Worm (Caenorhabditis elegans) whole organism, midembryonic: ENCODE measurements around the gene K09H11.11.

Experiments used
- T22C8.4 ChIP-seq: fragments of 200-800 bp; sonication (Bioruptor generic); IDR thresholded peaks from 2 replicates; pipeline ENCODE4 v1.3.6; 2022; ENCODE audit warnings: missing genetic modification characterization, missing compliant biosample characterization
- cog-1 ChIP-seq: sonication (generic microtip); optimal IDR thresholded peaks from 2 replicates; lab custom pipeline; 2016; ENCODE audit warnings: missing genetic modification characterization, missing compliant biosample characterization
- flt-1 ChIP-seq: fragments of 200-800 bp; sonication (Bioruptor generic); IDR thresholded peaks from 2 replicates; pipeline ENCODE4 v1.3.6; 2022; ENCODE audit warnings: missing genetic modification characterization, missing compliant biosample characterization
- klf-2 ChIP-seq: fragments of 200-800 bp; sonication (Bioruptor generic); conservative IDR thresholded peaks from 2 replicates; pipeline ENCODE4 v1.3.6; 2022; ENCODE audit warnings: missing genetic modification reagents, missing genetic modification characterization, missing compliant biosample characterization
- med-1 ChIP-seq: sonication (generic microtip); optimal IDR thresholded peaks from 2 replicates; lab custom pipeline; 2017; ENCODE audit warnings: missing genetic modification characterization, mild to moderate bottlenecking, missing compliant biosample characterization, antibody characterized with exemption, missing genetic modification reagents; ENCODE audit not compliant: insufficient read depth
- ref-1 ChIP-seq: fragments of 200-800 bp; sonication (Bioruptor generic); conservative IDR thresholded peaks from 2 replicates; pipeline ENCODE4 v1.3.6; 2022; ENCODE audit warnings: missing genetic modification reagents, missing genetic modification characterization, missing compliant biosample characterization
- tab-1 ChIP-seq: fragments of 200-800 bp; sonication (Bioruptor generic); IDR thresholded peaks from 2 replicates; pipeline ENCODE4 v1.3.6; 2022; ENCODE audit warnings: missing genetic modification characterization, missing compliant biosample characterization
- ztf-23 ChIP-seq: fragments of 200-800 bp; sonication (Bioruptor generic); IDR thresholded peaks from 2 replicates; pipeline ENCODE4 v1.3.6; 2022; ENCODE audit warnings: missing genetic modification reagents, missing genetic modification characterization, missing compliant biosample characterization
- ztf-29 ChIP-seq: fragments of 200-800 bp; sonication (Bioruptor generic); IDR thresholded peaks from 2 replicates; pipeline ENCODE4 v1.3.6; 2022; ENCODE audit warnings: missing genetic modification reagents, missing genetic modification characterization, missing compliant biosample characterization

The K09H11.11 gene

ce11 chrV:5758780-5759179, 3.7 kb upstream of the K09H11.11 start, which contains the start of gene C53A3.4:
Gene C53A3.4 (minus strand): TSS chrV:5758880.
- TF ChIP-seq med-1 (GFP tag; lab: Kevin White, UChicago) (no peak), T22C8.4 (GFP tag; lab: Robert Waterston, UW) (no peak), ztf-23 (no peak), ref-1 (GFP tag; lab: Robert Waterston, UW) (no peak)

ce11 chrV:5756193-5756592, 1.1 kb upstream of the K09H11.11 start, which contains the start of gene C53A3.3:
Gene C53A3.3 (plus strand): TSS chrV:5756493.
- no peak for TF ChIP-seq ztf-23
- no peak for TF ChIP-seq cog-1 (tag; lab: Kevin White, UChicago)
- TF ChIP-seq klf-2 (GFP tag; lab: Robert Waterston, UW): no peak
- TF ChIP-seq med-1 (GFP tag; lab: Kevin White, UChicago): no peak
- TF ChIP-seq flt-1 (GFP tag; lab: Robert Waterston, UW): no peak
- TF ChIP-seq ztf-29: no peak

ce11 chrV:5753432-5753831, 1.6 kb downstream of the K09H11.11 start, which contains the start of gene pgph-1:
Gene pgph-1 (minus strand): TSS chrV:5753532.
- no peak for TF ChIP-seq klf-2 (GFP tag; lab: Robert Waterston, UW)
- TF ChIP-seq T22C8.4 (GFP tag; lab: Robert Waterston, UW): no peak
- TF ChIP-seq cog-1 (tag; lab: Kevin White, UChicago): no peak
- TF ChIP-seq ztf-23: no peak
- TF ChIP-seq ztf-29: no peak
- no peak for TF ChIP-seq flt-1 (GFP tag; lab: Robert Waterston, UW)

ce11 chrV:5747519-5747918, 7.5 kb downstream of the K09H11.11 start, which contains the start of gene acds-10:
Gene acds-10 (plus strand): TSS chrV:5747819.
- TF ChIP-seq klf-2 (GFP tag; lab: Robert Waterston, UW): no peak
- TF ChIP-seq cog-1 (tag; lab: Kevin White, UChicago): no peak

ce11 chrV:5746237-5746636, 8.8 kb downstream of the K09H11.11 start:
- TF ChIP-seq klf-2 (GFP tag; lab: Robert Waterston, UW) (no peak), ztf-23 (no peak), T22C8.4 (GFP tag; lab: Robert Waterston, UW) (no peak), ref-1 (GFP tag; lab: Robert Waterston, UW) (no peak), med-1 (GFP tag; lab: Kevin White, UChicago) (no peak), cog-1 (tag; lab: Kevin White, UChicago) (no peak), tab-1 (GFP tag; lab: Robert Waterston, UW) (no peak), ztf-29 (no peak), flt-1 (GFP tag; lab: Robert Waterston, UW) (no peak)

DNA sequence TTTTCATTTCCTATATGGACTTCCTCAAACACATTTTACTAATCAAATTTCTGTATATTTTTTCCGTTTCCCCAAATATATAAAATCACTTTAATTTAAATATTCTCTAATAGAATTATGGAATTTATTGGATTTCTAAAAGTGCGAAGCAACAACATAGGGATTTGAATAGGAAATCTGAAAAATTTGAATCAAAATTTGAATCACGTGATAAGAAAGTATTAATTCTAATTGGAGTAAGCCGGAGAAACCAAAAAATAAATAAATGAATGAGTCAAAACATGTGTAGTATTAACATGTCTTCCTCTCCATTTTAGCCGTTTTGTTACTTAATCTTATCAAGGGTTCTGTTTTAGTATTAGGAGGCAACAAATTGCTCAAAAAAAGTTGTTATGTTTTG, 13.8 kb downstream of the K09H11.11 start:
- TF ChIP-seq klf-2 (GFP tag; lab: Robert Waterston, UW): no peak
- TF ChIP-seq ztf-23: no peak
- TF ChIP-seq med-1 (GFP tag; lab: Kevin White, UChicago): no peak
- no peak for TF ChIP-seq T22C8.4 (GFP tag; lab: Robert Waterston, UW)
- no peak for TF ChIP-seq flt-1 (GFP tag; lab: Robert Waterston, UW)
- no peak for TF ChIP-seq tab-1 (GFP tag; lab: Robert Waterston, UW)
- TF ChIP-seq cog-1 (tag; lab: Kevin White, UChicago): no peak
- no peak for TF ChIP-seq ref-1 (GFP tag; lab: Robert Waterston, UW)

- TF ChIP-seq flt-1 (GFP tag; lab: Robert Waterston, UW): no peak
- no peak for TF ChIP-seq T22C8.4 (GFP tag; lab: Robert Waterston, UW)
- no peak for TF ChIP-seq tab-1 (GFP tag; lab: Robert Waterston, UW)
- TF ChIP-seq ztf-23: no peak
- no peak for TF ChIP-seq cog-1 (tag; lab: Kevin White, UChicago)
- TF ChIP-seq klf-2 (GFP tag; lab: Robert Waterston, UW): no peak
- no peak for TF ChIP-seq ref-1 (GFP tag; lab: Robert Waterston, UW)
- no peak for TF ChIP-seq ztf-29
- TF ChIP-seq med-1 (GFP tag; lab: Kevin White, UChicago): no peak
Observed at ce11 chrV:5739438-5739837, 15.6 kb downstream of the K09H11.11 start.

DNA sequence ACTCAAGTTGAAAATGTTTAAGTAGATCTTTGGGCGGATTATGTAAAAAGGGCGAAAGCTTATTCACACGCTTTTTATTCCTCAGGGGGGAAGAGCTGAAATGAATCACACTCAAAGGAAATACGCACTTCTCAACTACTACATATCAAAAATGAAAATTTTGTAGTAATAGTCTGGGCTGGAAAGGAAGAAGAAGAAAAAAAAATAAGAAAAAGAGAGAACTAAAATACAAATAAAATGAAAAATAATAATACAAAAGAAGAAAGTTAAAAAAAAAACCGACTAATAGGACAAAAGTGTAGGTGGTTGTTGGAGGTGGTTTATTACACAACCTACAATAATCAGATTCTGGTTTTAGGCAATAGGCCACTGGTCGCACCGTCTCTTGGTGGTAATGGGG, 19.0 kb downstream of the K09H11.11 start, which contains the start of gene K09H11.6:
Gene K09H11.6, minus strand, starts transcription at position 101 of the 400 bp plus-strand sequence.
- TF ChIP-seq flt-1 (GFP tag; lab: Robert Waterston, UW) (no peak), cog-1 (tag; lab: Kevin White, UChicago) (no peak), ref-1 (GFP tag; lab: Robert Waterston, UW) (no peak), med-1 (GFP tag; lab: Kevin White, UChicago) (no peak), tab-1 (GFP tag; lab: Robert Waterston, UW) (no peak), ztf-29 (no peak), T22C8.4 (GFP tag; lab: Robert Waterston, UW) (no peak), ztf-23 (no peak), klf-2 (GFP tag; lab: Robert Waterston, UW) (no peak)

DNA sequence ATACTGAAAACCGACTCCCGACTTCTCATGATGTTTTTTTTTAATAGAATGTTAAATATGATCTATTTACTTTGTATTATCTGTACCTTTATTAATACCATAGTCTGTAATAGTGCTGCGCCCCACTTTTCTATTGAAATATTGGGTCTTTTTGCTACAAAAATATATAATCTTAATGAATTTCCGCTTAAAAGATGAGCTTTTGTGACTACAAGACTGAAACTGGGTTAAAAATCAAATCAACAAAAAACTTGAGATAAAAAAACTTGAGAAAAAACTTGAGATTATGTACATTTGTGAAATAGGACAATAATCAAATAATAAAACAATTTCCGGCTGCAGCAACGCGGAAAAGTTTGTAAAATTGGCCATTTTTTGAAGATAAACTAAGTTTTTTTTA, 24.3 kb downstream of the K09H11.11 start, which contains the start of gene K09H11.15:
Gene K09H11.15, minus strand, starts transcription at position 101 of the 400 bp plus-strand sequence.
- no peak for TF ChIP-seq ztf-23

DNA sequence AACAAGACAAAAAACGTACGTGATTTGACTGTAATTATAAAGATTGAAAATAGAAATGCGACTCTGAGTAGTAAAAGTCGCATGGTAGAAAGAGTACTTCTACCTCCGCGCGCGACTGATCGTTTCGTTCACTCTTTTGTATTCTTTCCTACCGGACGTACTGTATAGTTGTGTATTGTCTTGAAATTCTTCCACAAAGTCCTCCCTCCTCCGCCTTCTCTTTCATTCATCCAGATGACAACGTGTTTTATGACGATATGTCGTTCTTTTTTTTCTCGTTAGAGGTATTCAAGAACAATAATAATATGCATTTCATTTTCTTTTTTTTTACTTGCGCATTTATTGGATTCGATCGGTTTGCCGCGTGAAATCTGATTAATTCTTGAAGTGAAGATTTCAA, 28.6 kb downstream of the K09H11.11 start, which contains the start of gene K09H11.4:
Gene K09H11.4, minus strand, starts transcription at position 101 of the 400 bp plus-strand sequence.
- TF ChIP-seq tab-1 (GFP tag; lab: Robert Waterston, UW): no peak
- TF ChIP-seq klf-2 (GFP tag; lab: Robert Waterston, UW): no peak
- TF ChIP-seq flt-1 (GFP tag; lab: Robert Waterston, UW): no peak
- no peak for TF ChIP-seq ztf-29
- TF ChIP-seq T22C8.4 (GFP tag; lab: Robert Waterston, UW): no peak
- TF ChIP-seq ztf-23: no peak
- TF ChIP-seq ref-1 (GFP tag; lab: Robert Waterston, UW): no peak
- no peak for TF ChIP-seq cog-1 (tag; lab: Kevin White, UChicago)
- no peak for TF ChIP-seq med-1 (GFP tag; lab: Kevin White, UChicago)
